Worm (Caenorhabditis elegans): ENCODE results near the gene C01G6.2.

DNA sequence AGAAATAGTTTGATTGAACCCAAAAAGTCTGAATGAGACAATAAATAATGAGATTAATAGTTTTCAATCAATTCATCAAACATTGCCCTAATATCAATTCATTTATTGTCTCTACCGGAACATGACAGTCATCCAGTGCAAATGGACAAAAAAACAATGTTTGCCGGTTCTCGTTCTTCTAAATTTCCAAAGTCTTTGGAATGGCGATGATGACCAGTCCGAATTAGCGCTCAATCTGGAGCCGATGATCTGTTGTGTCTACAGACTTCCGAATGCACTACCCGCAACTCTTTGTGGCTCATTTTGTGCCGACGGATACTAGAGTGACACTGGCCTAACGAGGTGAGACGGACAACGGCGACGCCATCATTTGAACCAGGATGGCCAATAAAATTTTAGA is 30.6 kb upstream of the C01G6.2 start, which contains the start of gene T26C5.3:
- TF ChIP-seq unc-62 (GFP tag; optimal IDR thresholded peaks at IDR 0.05) (no peak), zag-1 (tag; optimal IDR thresholded peaks at IDR 0.05) (no peak), snpc-4 (tag; optimal IDR thresholded peaks at IDR 0.05) (no peak), skn-1 (tag; optimal IDR thresholded peaks at IDR 0.05) (no peak), lin-39 (tag; optimal IDR thresholded peaks at IDR 0.05) (no peak), nhr-12 (tag; optimal IDR thresholded peaks at IDR 0.05) (no peak), R02D3.7 (tag; optimal IDR thresholded peaks at IDR 0.05) (no peak), nhr-77 (tag; optimal IDR thresholded peaks at IDR 0.05) (no peak), unc-39 (tag; optimal IDR thresholded peaks at IDR 0.05) (no peak), elt-1 (tag; optimal IDR thresholded peaks at IDR 0.05) (no peak)
